Worm (Caenorhabditis elegans) whole organism, late embryonic: ENCODE measurements around the gene skpo-2.

Experiments used
- C08G9.2 ChIP-seq: sonication (generic microtip); optimal IDR thresholded peaks from 2 replicates; lab custom pipeline; 2016; ENCODE audit warnings: mild to moderate bottlenecking, missing genetic modification characterization, moderate library complexity, missing compliant biosample characterization
- C38D4.7 ChIP-seq: fragments of 200-800 bp; sonication (Bioruptor generic); optimal IDR thresholded peaks from 2 replicates; lab custom pipeline; 2018; ENCODE audit warnings: mild to moderate bottlenecking, missing genetic modification characterization, moderate library complexity, missing compliant biosample characterization
- K02D7.2 ChIP-seq: sonication (generic microtip); optimal IDR thresholded peaks from 2 replicates; lab custom pipeline; 2017; ENCODE audit warnings: mild to moderate bottlenecking, missing genetic modification characterization, missing compliant biosample characterization
- K09A11.1 ChIP-seq: sonication (generic microtip); optimal IDR thresholded peaks from 2 replicates; lab custom pipeline; 2017; ENCODE audit warnings: antibody characterized with exemption, mild to moderate bottlenecking, missing genetic modification characterization, missing compliant biosample characterization; ENCODE audit not compliant: insufficient read depth
- T23F11.4 ChIP-seq: fragments of 200-800 bp; sonication (Bioruptor generic); optimal IDR thresholded peaks from 2 replicates; lab custom pipeline; 2018; ENCODE audit warnings: mild to moderate bottlenecking, missing genetic modification characterization, missing compliant biosample characterization
- Y22D7AL.16 ChIP-seq: sonication (generic microtip); optimal IDR thresholded peaks from 2 replicates; lab custom pipeline; 2016; ENCODE audit warnings: missing genetic modification characterization, missing compliant biosample characterization
- ahr-1 ChIP-seq: sonication (generic microtip); optimal IDR thresholded peaks from 2 replicates; lab custom pipeline; 2016; ENCODE audit warnings: missing genetic modification characterization, missing compliant biosample characterization
- ceh-14 ChIP-seq: sonication (generic microtip); optimal IDR thresholded peaks from 2 replicates; lab custom pipeline; 2016; ENCODE audit warnings: missing genotype, missing genetic modification characterization, missing compliant biosample characterization
- ceh-18 ChIP-seq: sonication (generic microtip); optimal IDR thresholded peaks from 2 replicates; lab custom pipeline; 2016; ENCODE audit warnings: missing genetic modification characterization, missing compliant biosample characterization
- ceh-19 ChIP-seq: fragments of 200-800 bp; sonication (Bioruptor generic); optimal IDR thresholded peaks from 2 replicates; lab custom pipeline; 2018; ENCODE audit warnings: mild to moderate bottlenecking, missing genetic modification characterization, missing compliant biosample characterization
- ceh-2 ChIP-seq: sonication (generic microtip); optimal IDR thresholded peaks from 2 replicates; lab custom pipeline; 2016; ENCODE audit warnings: missing genotype, missing genetic modification characterization, missing compliant biosample characterization
- ceh-34 ChIP-seq: sonication (generic microtip); optimal IDR thresholded peaks from 2 replicates; lab custom pipeline; 2016; ENCODE audit warnings: mild to moderate bottlenecking, missing genetic modification characterization, missing compliant biosample characterization
- ceh-45 ChIP-seq: fragments of 200-800 bp; sonication (Bioruptor generic); IDR thresholded peaks from 2 replicates; pipeline ENCODE4 v1.3.6; 2022; ENCODE audit warnings: missing genetic modification reagents, missing genetic modification characterization, missing compliant biosample characterization
- ceh-6 ChIP-seq: fragments of 200-800 bp; sonication (Bioruptor generic); optimal IDR thresholded peaks from 2 replicates; lab custom pipeline; 2018; ENCODE audit warnings: mild to moderate bottlenecking, missing genetic modification characterization, missing compliant biosample characterization
- ceh-9 ChIP-seq: sonication (generic microtip); optimal IDR thresholded peaks from 2 replicates; lab custom pipeline; 2016; ENCODE audit warnings: mild to moderate bottlenecking, missing genetic modification characterization, inconsistent platforms, missing compliant biosample characterization
- che-1 ChIP-seq: sonication (generic microtip); optimal IDR thresholded peaks from 2 replicates; lab custom pipeline; 2016; ENCODE audit warnings: mild to moderate bottlenecking, missing genetic modification characterization, missing compliant biosample characterization
- dmd-4 ChIP-seq: sonication (generic microtip); optimal IDR thresholded peaks from 2 replicates; lab custom pipeline; 2016; ENCODE audit warnings: borderline replicate concordance, missing genetic modification characterization, missing compliant biosample characterization
- dve-1 ChIP-seq: sonication (generic microtip); optimal IDR thresholded peaks from 2 replicates; lab custom pipeline; 2017; ENCODE audit warnings: antibody characterized with exemption, mild to moderate bottlenecking, missing genetic modification characterization, missing compliant biosample characterization
- elt-2 ChIP-seq: sonication (generic microtip); optimal IDR thresholded peaks from 2 replicates; lab custom pipeline; 2016; ENCODE audit warnings: missing genetic modification reagents, missing genetic modification characterization, missing compliant biosample characterization
- elt-4 ChIP-seq: sonication (generic microtip); optimal IDR thresholded peaks from 2 replicates; lab custom pipeline; 2016; ENCODE audit warnings: missing genetic modification characterization, missing compliant biosample characterization
- ets-4 ChIP-seq: sonication (generic microtip); optimal IDR thresholded peaks from 2 replicates; lab custom pipeline; 2016; ENCODE audit warnings: missing genetic modification characterization, missing compliant biosample characterization
- fax-1 ChIP-seq: sonication (generic microtip); optimal IDR thresholded peaks from 2 replicates; lab custom pipeline; 2016; ENCODE audit warnings: missing genotype, missing genetic modification characterization, missing compliant biosample characterization
- gmeb-2 ChIP-seq: sonication (generic microtip); optimal IDR thresholded peaks from 2 replicates; lab custom pipeline; 2016; ENCODE audit warnings: missing genetic modification characterization, inconsistent platforms, missing compliant biosample characterization
- hlh-13 ChIP-seq: fragments of 200-800 bp; sonication (Bioruptor generic); optimal IDR thresholded peaks from 2 replicates; lab custom pipeline; 2018; ENCODE audit warnings: mild to moderate bottlenecking, missing genetic modification characterization, missing compliant biosample characterization
- hlh-15 ChIP-seq: sonication (generic microtip); optimal IDR thresholded peaks from 2 replicates; lab custom pipeline; 2016; ENCODE audit warnings: missing genetic modification characterization, missing compliant biosample characterization
- hlh-30 ChIP-seq: sonication (generic microtip); optimal IDR thresholded peaks from 2 replicates; lab custom pipeline; 2017; ENCODE audit warnings: antibody characterized with exemption, missing genetic modification characterization, missing compliant biosample characterization; ENCODE audit not compliant: insufficient read depth
- hlh-6 ChIP-seq: sonication (generic microtip); optimal IDR thresholded peaks from 2 replicates; lab custom pipeline; 2016; ENCODE audit warnings: missing genotype, missing genetic modification characterization, missing compliant biosample characterization
- hlh-8 ChIP-seq: sonication (generic microtip); optimal IDR thresholded peaks from 2 replicates; lab custom pipeline; 2016; ENCODE audit warnings: missing genotype, missing genetic modification characterization, missing compliant biosample characterization
- lin-11 ChIP-seq: fragments of 200-800 bp; sonication (Bioruptor generic); optimal IDR thresholded peaks from 2 replicates; lab custom pipeline; 2018; ENCODE audit warnings: mild to moderate bottlenecking, missing genetic modification characterization, missing compliant biosample characterization
- madf-2 ChIP-seq: sonication (generic microtip); optimal IDR thresholded peaks from 2 replicates; lab custom pipeline; 2017; ENCODE audit warnings: missing genetic modification characterization, missing compliant biosample characterization
- mec-3 ChIP-seq: sonication (generic microtip); optimal IDR thresholded peaks from 2 replicates; lab custom pipeline; 2016; ENCODE audit warnings: borderline replicate concordance, missing genetic modification characterization, missing compliant biosample characterization
- npax-4 ChIP-seq: sonication (generic microtip); optimal IDR thresholded peaks from 2 replicates; lab custom pipeline; 2016; ENCODE audit warnings: missing genetic modification characterization, missing compliant biosample characterization
- pag-3 ChIP-seq: sonication (generic microtip); optimal IDR thresholded peaks from 2 replicates; lab custom pipeline; 2016; ENCODE audit warnings: missing compliant biosample characterization, missing genetic modification characterization, borderline replicate concordance
- pat-9 ChIP-seq: fragments of 200-800 bp; sonication (Bioruptor generic); optimal IDR thresholded peaks from 2 replicates; lab custom pipeline; 2018; ENCODE audit warnings: mild to moderate bottlenecking, missing genetic modification characterization, moderate library complexity, missing compliant biosample characterization
- pax-1 ChIP-seq: fragments of 150-350 bp; optimal IDR thresholded peaks from 2 replicates; lab custom pipeline; 2014; ENCODE audit warnings: missing biosample characterization, missing genetic modification characterization
- pha-2 ChIP-seq: sonication (generic microtip); optimal IDR thresholded peaks from 2 replicates; lab custom pipeline; 2017; ENCODE audit warnings: mild to moderate bottlenecking, missing genetic modification characterization, missing compliant biosample characterization
- rnt-1 ChIP-seq: sonication (generic microtip); optimal IDR thresholded peaks from 2 replicates; lab custom pipeline; 2016; ENCODE audit warnings: missing genetic modification characterization, missing compliant biosample characterization
- sdc-2 ChIP-seq: sonication (generic microtip); optimal IDR thresholded peaks from 2 replicates; lab custom pipeline; 2016; ENCODE audit warnings: missing genotype, missing genetic modification characterization, missing compliant biosample characterization
- sox-2 ChIP-seq: fragments of 200-800 bp; sonication (Bioruptor generic); IDR thresholded peaks from 2 replicates; pipeline ENCODE4 v1.3.6; 2022; ENCODE audit warnings: missing genetic modification reagents, missing genetic modification characterization, missing compliant biosample characterization
- sox-4 ChIP-seq: sonication (generic microtip); optimal IDR thresholded peaks from 2 replicates; lab custom pipeline; 2017; ENCODE audit warnings: mild to moderate bottlenecking, missing genetic modification characterization, inconsistent platforms, missing compliant biosample characterization
- tbx-2 ChIP-seq: sonication (generic microtip); optimal IDR thresholded peaks from 2 replicates; lab custom pipeline; 2016; ENCODE audit warnings: missing genetic modification characterization, missing compliant biosample characterization
- unc-3 ChIP-seq, 2 experiments: fragments of 200-800 bp in 1 of 2; sonication (Bioruptor generic) in 1 of 2; sonication (generic microtip) in 1 of 2; conservative IDR thresholded peaks in 1 of 2; optimal IDR thresholded peaks in 1 of 2; 2 replicates each; pipeline versions ENCODE4 v1.3.6 to Lab custom; 2016 to 2022; ENCODE audit warnings: missing compliant biosample characterization in 2 of 2, missing genetic modification characterization in 2 of 2, missing genetic modification reagents in 1 of 2
- unc-55 ChIP-seq: sonication (generic microtip); optimal IDR thresholded peaks from 2 replicates; lab custom pipeline; 2017; ENCODE audit warnings: missing biosample characterization, missing genetic modification reagents, missing genetic modification characterization
- unc-86 ChIP-seq: sonication (generic microtip); optimal IDR thresholded peaks from 2 replicates; lab custom pipeline; 2016; ENCODE audit warnings: missing genetic modification characterization, missing compliant biosample characterization
- zip-5 ChIP-seq: sonication (generic microtip); optimal IDR thresholded peaks from 2 replicates; lab custom pipeline; 2016; ENCODE audit warnings: missing genetic modification characterization, missing compliant biosample characterization
- ztf-16 ChIP-seq: sonication (generic microtip); optimal IDR thresholded peaks from 2 replicates; lab custom pipeline; 2017; ENCODE audit warnings: missing genetic modification characterization, missing compliant biosample characterization

skpo-2 gene

DNA sequence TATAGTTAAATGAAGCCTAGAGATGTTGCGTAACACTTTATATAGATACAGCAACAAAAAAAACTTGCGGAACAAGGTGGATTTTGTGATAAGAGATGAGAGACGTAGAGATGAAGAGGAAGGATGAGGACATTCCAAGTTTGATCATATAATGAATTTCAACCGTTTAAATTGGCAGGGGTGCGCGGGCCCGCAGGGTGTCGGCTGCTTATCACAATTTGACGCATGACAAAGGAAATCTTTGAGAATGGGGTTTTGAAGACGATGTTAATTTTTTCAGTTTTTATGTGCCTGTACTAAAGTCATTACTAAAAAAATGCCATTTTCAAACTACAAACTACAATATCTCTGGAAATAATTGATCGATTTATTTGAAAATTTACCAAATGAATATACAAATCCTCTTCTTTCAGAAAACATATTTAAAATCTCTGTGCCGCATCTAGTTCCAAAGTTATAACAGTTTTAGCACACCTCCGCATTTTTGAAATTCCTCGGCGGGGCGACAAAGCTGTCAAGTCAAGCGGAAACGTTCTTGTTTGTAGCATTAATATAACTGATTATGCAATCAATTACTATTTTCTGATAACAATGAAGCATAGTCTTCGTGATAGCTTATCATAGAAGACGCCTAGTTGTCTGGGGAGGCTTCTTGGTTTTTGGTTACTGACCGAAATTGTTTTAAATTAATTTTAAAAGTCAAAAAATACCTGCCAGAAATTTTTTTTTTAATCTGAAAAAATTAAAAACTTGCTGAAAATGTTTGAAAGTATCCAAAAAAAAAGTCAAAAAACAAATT lies 3.7 kb upstream of the skpo-2 start:
- TF ChIP-seq sox-2 (GFP tag; lab: Robert Waterston, UW): no peak
- peak; percentile 39 for TF ChIP-seq elt-2 (tag; lab: Kevin White, UChicago)
- no peak for TF ChIP-seq hlh-15
- TF ChIP-seq, all 69 proteins: peak for 1

DNA sequence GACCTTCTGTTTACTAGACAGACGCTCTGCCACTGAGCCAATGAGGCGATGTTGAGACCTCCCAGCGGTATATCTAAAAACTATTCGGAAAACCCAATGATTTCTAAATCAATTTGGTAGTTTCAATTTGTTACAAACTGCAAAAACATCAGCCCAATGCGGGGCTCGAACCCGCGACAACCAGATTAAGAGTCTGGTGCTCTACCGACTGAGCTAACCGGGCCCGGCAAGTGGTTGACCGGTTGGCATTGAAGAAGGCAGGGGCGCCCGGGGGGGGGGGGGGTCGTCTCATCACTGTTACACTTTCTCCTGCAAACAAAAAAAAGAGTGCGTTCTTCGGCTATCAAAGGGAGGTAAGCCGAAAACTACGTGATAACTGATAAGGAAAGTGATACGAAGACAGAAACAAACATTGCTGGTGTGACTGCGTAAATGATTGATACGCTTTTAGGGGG lies 3.0 kb upstream of the skpo-2 start:
- TF ChIP-seq madf-2 (tag; lab: Kevin White, UChicago) (peak; percentile 19), che-1 (tag; lab: Kevin White, UChicago) (peak; percentile 63), ztf-16 (tag; lab: Kevin White, UChicago) (no peak), hlh-8 (tag; lab: Kevin White, UChicago) (no peak), ceh-18 (tag; lab: Kevin White, UChicago) (no peak), unc-3 (GFP tag; conservative IDR thresholded peaks at IDR 0.05; lab: Robert Waterston, UW) (peak; percentile 56; the same call in 1 of the 2 replicates), unc-3 (tag; optimal IDR thresholded peaks at IDR 0.05; lab: Kevin White, UChicago) (no peak), pat-9 (tag; lab: Kevin White, UChicago) (peak; percentile 29), ets-4 (no peak), unc-86 (tag; lab: Kevin White, UChicago) (no peak), hlh-13 (GFP tag; lab: Kevin White, UChicago) (peak; percentile 48), ceh-9 (tag; lab: Kevin White, UChicago) (peak; percentile 7), pha-2 (tag; lab: Kevin White, UChicago) (peak; percentile 56), ceh-19 (GFP tag; lab: Kevin White, UChicago) (peak; percentile 16), rnt-1 (tag; lab: Kevin White, UChicago) (no peak), dmd-4 (tag; lab: Kevin White, UChicago) (peak; percentile 31), C08G9.2 (tag; lab: Kevin White, UChicago) (peak; percentile 12), lin-11 (peak; percentile 15), hlh-30 (tag; lab: Kevin White, UChicago) (no peak), pax-1 (tag; lab: Kevin White, UChicago) (no peak), elt-4 (no peak), npax-4 (no peak), mec-3 (tag; lab: Kevin White, UChicago) (no peak), Y22D7AL.16 (peak; percentile 42), ceh-34 (no peak), C38D4.7 (peak; percentile 57), ceh-45 (0 out of 2 replicates have a peak, but pooled peaks have one; percentile 51), ahr-1 (tag; lab: Kevin White, UChicago) (no peak), T23F11.4 (GFP tag; lab: Kevin White, UChicago) (peak; percentile 26), K09A11.1 (no peak), sox-4 (tag; lab: Kevin White, UChicago) (peak; percentile 62), pag-3 (tag; lab: Kevin White, UChicago) (no peak), ceh-14 (tag; lab: Kevin White, UChicago) (peak; percentile 47), ceh-6 (GFP tag; lab: Kevin White, UChicago) (peak; percentile 64), sdc-2 (tag; lab: Kevin White, UChicago) (peak; percentile 44), ceh-2 (tag; lab: Kevin White, UChicago) (peak; percentile 40), hlh-6 (tag; lab: Kevin White, UChicago) (peak; percentile 63), gmeb-2 (tag; lab: Kevin White, UChicago) (peak; percentile 59), zip-5 (no peak), fax-1 (tag; lab: Kevin White, UChicago) (peak; percentile 24), elt-2 (tag; lab: Kevin White, UChicago) (peak; percentile 97), dve-1 (tag; lab: Kevin White, UChicago) (peak; percentile 30), tbx-2 (tag; lab: Kevin White, UChicago) (peak; percentile 8), hlh-15 (peak; percentile 20), K02D7.2 (no peak), unc-55 (GFP tag; lab: Kevin White, UChicago) (no peak)
- TF ChIP-seq, all 69 proteins: peak for 27
